Worm (Caenorhabditis elegans) whole organism, L4 larva: ENCODE data around the gene nhr-291.

ENCODE experiments used
- ceh-20 ChIP-seq: fragments of 200-800 bp; sonication (Bioruptor generic); IDR thresholded peaks from 2 replicates; pipeline ENCODE4 v1.3.6; 2022; ENCODE audit warnings: missing genetic modification reagents, missing genetic modification characterization, missing compliant biosample characterization
- ces-1 ChIP-seq: fragments of 150-350 bp; sonication (generic microtip); optimal IDR thresholded peaks from 4 replicates; lab custom pipeline; 2014; ENCODE audit warnings: missing biosample characterization, missing genetic modification reagents, missing genetic modification characterization
- nhr-41 ChIP-seq: fragments of 200-800 bp; sonication (Bioruptor generic); IDR thresholded peaks from 2 replicates; pipeline ENCODE4 v1.3.6; 2022; ENCODE audit warnings: missing genetic modification reagents, missing genetic modification characterization, missing compliant biosample characterization
- nhr-76 ChIP-seq: fragments of 150-350 bp; optimal IDR thresholded peaks from 2 replicates; lab custom pipeline; 2014; ENCODE audit warnings: missing biosample characterization, missing genetic modification characterization
- saeg-2 ChIP-seq: fragments of 200-800 bp; sonication (Bioruptor generic); IDR thresholded peaks from 2 replicates; pipeline ENCODE4 v1.3.6; 2022; ENCODE audit warnings: missing genetic modification reagents, missing genetic modification characterization, missing compliant biosample characterization

DNA sequence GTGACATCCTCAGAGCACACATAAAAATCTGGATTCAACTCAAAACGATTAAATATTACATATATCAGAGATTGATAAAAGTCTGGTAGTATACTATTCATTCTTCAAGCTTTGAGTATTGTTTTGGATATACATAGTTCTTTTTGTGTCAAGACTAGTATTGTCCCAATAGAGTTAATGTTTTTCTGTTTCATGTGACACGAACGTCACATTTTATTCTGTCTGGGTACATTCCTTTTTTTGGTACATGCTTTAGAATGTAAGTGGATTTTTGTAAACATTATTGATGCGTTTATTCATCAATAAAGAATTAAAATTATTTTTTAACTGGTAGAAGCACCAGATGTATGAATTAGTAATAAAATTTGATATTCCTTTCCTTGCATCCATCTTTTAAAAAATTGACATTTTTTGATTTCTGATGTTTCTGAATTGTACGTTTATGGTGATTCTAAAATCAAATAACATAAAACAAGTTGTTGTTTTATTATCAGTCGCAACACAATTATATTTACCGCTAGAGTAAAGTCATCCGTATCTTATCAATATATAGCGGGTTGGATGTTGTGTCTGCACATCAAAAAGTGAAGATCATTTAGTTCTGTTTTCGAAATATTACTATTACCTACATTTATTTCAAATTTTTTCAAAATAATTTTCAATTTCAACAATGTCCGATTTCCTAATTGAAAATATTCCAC, 2.8 kb upstream of the nhr-291 start, which contains the start of the genes srt-22 and nhr-246:
- TF ChIP-seq nhr-41 (GFP tag; lab: Robert Waterston, UW) (no peak), ceh-20 (GFP tag; lab: Robert Waterston, UW) (no peak), saeg-2 (no peak), ces-1 (no peak), nhr-76 (tag; lab: Kevin White, UChicago) (no peak)
